Fruit fly (Drosophila melanogaster): ENCODE data around the gene gb.

Gene gb

DNA sequence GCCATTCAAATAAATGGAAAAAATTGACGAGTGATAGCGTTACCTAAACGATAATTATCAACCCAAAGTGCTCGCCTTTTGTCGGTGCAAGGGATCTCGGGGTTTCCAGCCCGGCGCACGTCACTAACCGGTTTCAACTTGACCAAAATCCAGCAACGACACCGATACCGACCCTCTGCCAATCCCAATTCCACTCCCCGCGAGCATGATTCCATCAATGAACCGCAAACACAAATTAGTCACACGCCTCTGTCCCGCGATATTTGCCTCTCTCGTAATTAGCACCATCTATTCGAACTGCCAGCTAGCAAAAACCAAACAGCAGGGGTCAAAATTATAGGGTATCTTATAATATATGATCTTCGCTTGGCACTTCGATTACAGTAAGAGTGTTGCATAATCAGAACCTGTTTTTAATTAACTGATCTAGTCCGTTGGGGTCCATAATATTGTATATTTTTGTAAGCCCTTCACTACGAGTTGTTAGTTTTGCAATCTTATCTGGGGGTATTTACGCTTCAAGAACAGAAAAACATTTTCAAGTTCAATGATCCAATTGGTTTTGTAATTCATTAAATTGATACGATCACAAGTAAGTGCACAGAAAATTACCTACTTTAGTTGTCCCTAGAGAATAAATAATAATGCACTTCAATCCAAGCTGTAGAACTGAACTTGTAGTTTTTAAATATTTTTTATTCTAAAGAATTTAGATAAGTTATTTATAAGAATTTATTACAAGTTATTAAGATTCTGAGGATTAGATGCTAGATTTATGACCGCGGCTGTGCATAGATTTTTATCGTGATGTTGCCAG lies 41.2 kb upstream of the gb start:
- TF ChIP-seq achi (GFP tag; optimal IDR thresholded peaks at IDR 0.05) = peak; percentile 38
- peak; percentile 29 for TF ChIP-seq OdsH (GFP tag; optimal IDR thresholded peaks at IDR 0.05)
- peak; percentile 7 for TF ChIP-seq Eip75B (GFP tag; optimal IDR thresholded peaks at IDR 0.05)
- peak; percentile 28 for TF ChIP-seq CG4318 (GFP tag; optimal IDR thresholded peaks at IDR 0.05)
- peak; percentile 7 for TF ChIP-seq CG6276 (GFP tag; optimal IDR thresholded peaks at IDR 0.05)
- peak; percentile 1 for TF ChIP-seq net (GFP tag; optimal IDR thresholded peaks at IDR 0.05)
- TF ChIP-seq CG15336 (GFP tag; IDR thresholded peaks at IDR 0.05) = no peak
- peak; percentile 24 for TF ChIP-seq CG10669 (GFP tag; optimal IDR thresholded peaks at IDR 0.05)
- TF ChIP-seq Lpt (GFP tag; optimal IDR thresholded peaks at IDR 0.05) = no peak
- TF ChIP-seq vri (GFP tag; optimal IDR thresholded peaks at IDR 0.05) = peak; percentile 35
- no peak for TF ChIP-seq dac (GFP tag; optimal IDR thresholded peaks at IDR 0.05)
- TF ChIP-seq spab (GFP tag; optimal IDR thresholded peaks at IDR 0.05) = peak; percentile 26
- TF ChIP-seq CG8319 (GFP tag; optimal IDR thresholded peaks at IDR 0.05) = no peak
- no peak for TF ChIP-seq Ets21C (GFP tag; optimal IDR thresholded peaks at IDR 0.05)
- peak; percentile 27 for TF ChIP-seq Sox14 (GFP tag; optimal IDR thresholded peaks at IDR 0.05)
- TF ChIP-seq CG8119 (GFP tag; IDR thresholded peaks at IDR 0.05) = peak; percentile 38; the same call in 1 of the 3 replicates
- peak; percentile 3 for TF ChIP-seq CG3919 (GFP tag; optimal IDR thresholded peaks at IDR 0.05)
- peak; percentile 65 for TF ChIP-seq svp (GFP tag)
- peak; percentile 38 for TF ChIP-seq CG34406 (GFP tag; optimal IDR thresholded peaks at IDR 0.05)
- TF ChIP-seq CG11762 (GFP tag; optimal IDR thresholded peaks at IDR 0.05; ENCODE audit: insufficient read depth) = no peak
- TF ChIP-seq CG6854 (GFP tag; optimal IDR thresholded peaks at IDR 0.05) = no peak
- TF ChIP-seq CG11902 (GFP tag; optimal IDR thresholded peaks at IDR 0.05) = peak; percentile 0
- TF ChIP-seq esn (GFP tag; optimal IDR thresholded peaks at IDR 0.05) = peak; percentile 41
- TF ChIP-seq CG32006 (GFP tag; optimal IDR thresholded peaks at IDR 0.05) = peak; percentile 70
- no peak for TF ChIP-seq CG7368 (GFP tag; optimal IDR thresholded peaks at IDR 0.05)
- peak; percentile 20 for TF ChIP-seq acj6 (GFP tag; optimal IDR thresholded peaks at IDR 0.05)
- peak; percentile 13 for TF ChIP-seq Eip78C (GFP tag)
- no peak for TF ChIP-seq CG9139 (GFP tag; optimal IDR thresholded peaks at IDR 0.05)
- TF ChIP-seq Blimp-1 (GFP tag; optimal IDR thresholded peaks at IDR 0.05) = no peak
- peak; percentile 10 for TF ChIP-seq Ets96B (tag; optimal IDR thresholded peaks at IDR 0.05)
- TF ChIP-seq Hr4 (GFP tag; optimal IDR thresholded peaks at IDR 0.05) = peak; percentile 42
- TF ChIP-seq CG8632 (GFP tag; optimal IDR thresholded peaks at IDR 0.05) = peak; percentile 6
- no peak for TF ChIP-seq fd59A (GFP tag; optimal IDR thresholded peaks at IDR 0.05)
- peak; percentile 50 for TF ChIP-seq fkh (GFP tag; optimal IDR thresholded peaks at IDR 0.05)
- TF ChIP-seq CG10631 (GFP tag; optimal IDR thresholded peaks at IDR 0.05) = peak; percentile 29
- TF ChIP-seq cyc (GFP tag; optimal IDR thresholded peaks at IDR 0.05) = peak; percentile 17
- peak; percentile 38 for TF ChIP-seq pdm3 (GFP tag; optimal IDR thresholded peaks at IDR 0.05)
- TF ChIP-seq salr (GFP tag; optimal IDR thresholded peaks at IDR 0.05) = peak in 1 of 2 experiments; percentile 63
- TF ChIP-seq CG3032 (tag; optimal IDR thresholded peaks at IDR 0.05) = peak; percentile 46

DNA sequence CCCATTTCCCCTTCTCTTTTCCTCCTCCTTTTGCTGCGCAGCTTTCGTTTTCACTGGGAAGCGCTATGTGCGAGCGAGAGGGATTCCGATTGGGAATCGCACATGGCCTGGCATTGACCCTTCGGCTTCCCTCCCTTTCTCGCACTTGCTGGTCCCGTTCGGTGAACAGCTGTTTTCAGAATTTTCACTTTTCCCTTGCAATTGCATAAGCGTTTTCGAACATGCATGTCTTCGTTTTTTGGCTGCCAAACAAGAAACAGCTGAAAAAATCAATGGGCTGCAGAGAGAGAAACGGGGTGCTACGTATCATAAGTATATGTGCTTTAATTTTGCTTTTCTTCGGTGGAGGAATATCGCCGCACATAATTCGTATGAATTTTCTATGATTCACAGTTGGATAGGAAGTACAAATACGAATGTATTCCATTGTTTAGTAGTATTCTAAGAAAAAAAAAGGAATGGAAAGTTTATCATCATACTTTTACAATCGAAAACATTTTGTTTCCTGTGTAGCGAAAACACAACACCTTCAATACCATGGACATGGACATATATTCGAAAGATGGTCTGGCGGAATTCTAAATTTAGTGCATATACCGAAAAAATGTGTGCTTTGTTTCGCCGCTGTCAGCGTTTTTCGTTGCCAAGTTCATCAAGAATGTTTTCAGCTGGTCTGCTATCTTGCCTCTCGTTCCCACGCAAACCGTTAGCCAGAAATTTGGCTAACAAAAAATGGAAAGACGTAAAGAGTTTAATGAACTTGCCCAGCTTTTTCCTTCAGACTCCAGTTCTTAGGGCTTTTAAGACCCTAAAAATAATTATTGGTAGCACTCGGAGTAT lies 40.3 kb upstream of the gb start:
- TF ChIP-seq dsx (GFP tag; optimal IDR thresholded peaks at IDR 0.05; ENCODE audit: poor library complexity, severe bottlenecking) = no peak
- TF ChIP-seq CG6163 (GFP tag; IDR thresholded peaks at IDR 0.05) = peak; percentile 44; the same call in 1 of the 3 replicates
- TF ChIP-seq CG10669 (GFP tag; optimal IDR thresholded peaks at IDR 0.05) = peak; percentile 22
- TF ChIP-seq Ets21C (GFP tag; optimal IDR thresholded peaks at IDR 0.05) = peak; percentile 55
- peak; percentile 35 for TF ChIP-seq acj6 (GFP tag; optimal IDR thresholded peaks at IDR 0.05)
- TF ChIP-seq eg (GFP tag; IDR thresholded peaks at IDR 0.05) = peak; percentile 59
- peak; percentile 55 for TF ChIP-seq CG15336 (GFP tag; IDR thresholded peaks at IDR 0.05)
- TF ChIP-seq OdsH (GFP tag; optimal IDR thresholded peaks at IDR 0.05) = peak; percentile 40
- no peak for TF ChIP-seq fd59A (GFP tag; optimal IDR thresholded peaks at IDR 0.05)
- TF ChIP-seq CG7368 (GFP tag; optimal IDR thresholded peaks at IDR 0.05) = no peak
- TF ChIP-seq CG34406 (GFP tag; optimal IDR thresholded peaks at IDR 0.05) = peak; percentile 67
- TF ChIP-seq Hr4 (GFP tag; optimal IDR thresholded peaks at IDR 0.05) = peak; percentile 55
- TF ChIP-seq CG6808 (GFP tag; optimal IDR thresholded peaks at IDR 0.05) = no peak
- peak; percentile 47 for TF ChIP-seq net (GFP tag; optimal IDR thresholded peaks at IDR 0.05)
- TF ChIP-seq lz (GFP tag; optimal IDR thresholded peaks at IDR 0.05) = peak; percentile 77
- TF ChIP-seq esn (GFP tag; optimal IDR thresholded peaks at IDR 0.05) = peak; percentile 83
- TF ChIP-seq Sox14 (GFP tag; optimal IDR thresholded peaks at IDR 0.05) = peak; percentile 61
- no peak for TF ChIP-seq spab (GFP tag; optimal IDR thresholded peaks at IDR 0.05)
- no peak for TF ChIP-seq CG1621 (tag; optimal IDR thresholded peaks at IDR 0.05)
- TF ChIP-seq CG31627 (GFP tag; optimal IDR thresholded peaks at IDR 0.05) = peak; percentile 62
